Fruit fly (Drosophila melanogaster) S2 (cell line): Measurements from ENCODE around the gene Alg10.
"Not testable (repeated sequence)": the region's sequence is repeated elsewhere in the genome, so short reads cannot be mapped to it uniquely, and the experiment has no call there.

Experiments used
- CG8478 ChIP-seq: fragments of >200 bp; optimal IDR thresholded peaks from 2 replicates; lab custom pipeline; 2018
- CTCF ChIP-seq, 2 experiments: fragments of >200 bp; optimal IDR thresholded peaks; 2 replicates each; lab custom pipeline; 2018

Gene Alg10

DNA sequence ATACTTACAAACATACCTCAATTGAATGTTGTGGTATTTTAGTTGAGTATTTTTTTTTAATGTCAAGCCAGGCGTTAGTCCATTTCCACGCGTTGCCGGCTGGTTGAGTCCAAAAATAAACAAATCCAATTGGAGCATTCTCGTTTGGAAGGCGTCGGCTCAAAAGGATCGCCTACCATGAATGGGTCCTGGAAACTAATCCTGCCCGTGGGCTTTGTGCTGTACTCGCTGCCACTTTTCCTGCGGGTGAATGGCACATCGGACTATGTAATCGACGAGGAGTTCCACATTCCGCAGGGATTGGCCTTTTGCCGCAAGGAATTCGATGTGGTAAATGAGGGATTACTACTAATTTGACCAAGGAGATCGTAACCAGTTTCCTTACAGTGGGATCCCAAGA, at the start of gene Alg10:
TSS of gene Alg10 (plus strand) at position 73 of the 400 bp plus-strand sequence.
- TF ChIP-seq CTCF (optimal IDR thresholded peaks at IDR 0.05; lab: Kevin White, UChicago) (no peak), CG8478 (lab: Kevin White, UChicago) (no peak)

DNA sequence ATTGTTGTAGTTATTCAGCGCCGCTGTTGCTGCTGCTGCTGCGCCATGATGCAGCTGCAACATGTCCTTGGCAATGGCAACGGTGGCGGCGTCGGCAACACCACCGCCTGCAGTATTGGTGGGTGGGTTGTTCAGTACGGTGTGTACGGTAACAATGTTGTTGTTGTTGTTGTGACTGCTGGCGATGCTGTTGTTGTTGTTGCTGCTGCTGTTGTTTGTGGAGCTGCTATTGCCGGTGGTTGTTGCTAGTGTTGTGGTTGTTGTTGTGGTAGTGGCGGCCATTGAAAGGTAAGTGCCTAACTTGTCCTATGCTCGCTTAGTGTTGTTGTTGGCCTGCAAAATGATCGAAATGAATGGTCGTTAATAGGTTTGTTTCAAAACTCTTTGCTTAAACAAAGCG, 47.0 kb upstream of the Alg10 start:
- no peak for TF ChIP-seq CG8478 (lab: Kevin White, UChicago)
- no peak for TF ChIP-seq CTCF (optimal IDR thresholded peaks at IDR 0.05; lab: Kevin White, UChicago)

DNA sequence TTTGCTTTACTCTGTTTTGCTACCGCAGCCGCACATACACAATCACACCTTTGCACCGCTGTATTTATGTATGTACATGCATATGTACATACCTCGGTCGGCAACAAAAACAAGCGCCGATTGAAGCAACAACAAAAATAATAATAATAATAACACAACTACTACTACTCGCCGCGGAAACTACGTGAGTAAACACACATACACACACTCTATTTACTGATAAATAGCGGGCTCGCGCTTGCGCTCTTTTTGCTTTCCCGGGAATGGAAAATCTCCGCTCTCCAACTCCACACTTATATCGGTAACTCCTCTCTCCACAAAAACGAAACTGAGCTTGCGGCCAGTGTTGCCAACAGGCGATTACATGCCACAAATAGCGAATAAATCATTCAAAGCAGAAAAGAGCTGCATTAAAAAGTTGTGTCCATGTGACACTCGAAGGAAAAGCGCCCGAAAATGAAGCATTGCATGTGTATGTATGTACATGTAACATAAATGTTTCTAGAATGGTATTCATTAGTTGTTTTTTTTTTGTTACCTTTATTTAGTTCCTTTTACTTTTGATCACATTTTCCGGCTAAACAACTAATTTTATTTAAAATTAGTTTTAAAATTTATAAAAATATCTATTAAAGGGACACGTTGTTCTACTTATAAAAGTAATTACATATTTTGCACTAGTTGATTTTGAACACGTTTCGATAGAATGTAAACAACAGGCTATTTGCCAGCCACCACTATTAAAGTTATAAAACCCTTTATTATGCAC, 46.0 kb upstream of the Alg10 start:
- TF ChIP-seq CG8478 (lab: Kevin White, UChicago) (no peak), CTCF (optimal IDR thresholded peaks at IDR 0.05; lab: Kevin White, UChicago) (no peak)

DNA sequence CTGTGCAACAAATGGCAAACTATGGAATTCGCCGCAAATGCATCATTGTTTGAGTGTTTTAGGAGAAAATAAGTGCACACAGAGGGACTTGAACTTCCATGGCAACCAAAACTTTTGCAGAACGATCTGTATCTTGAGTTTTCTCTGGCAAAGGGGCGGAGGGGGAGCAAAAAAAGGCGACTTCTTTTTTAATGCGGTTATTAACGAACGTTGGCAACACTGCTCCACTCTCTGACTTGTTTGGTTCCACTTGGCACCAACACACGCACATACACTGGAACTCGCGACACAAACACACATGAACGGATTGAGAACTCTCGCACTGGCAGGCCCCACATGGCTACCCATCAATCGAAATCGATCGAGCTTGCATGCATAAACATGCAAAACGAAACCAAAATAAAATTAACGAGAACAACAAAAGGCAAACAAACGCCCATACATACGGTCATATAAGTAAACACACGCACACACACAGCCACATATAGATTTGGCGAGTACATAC, 45.3 kb upstream of the Alg10 start:
- TF ChIP-seq CG8478 (lab: Kevin White, UChicago) (no peak), CTCF (optimal IDR thresholded peaks at IDR 0.05; lab: Kevin White, UChicago) (no peak)

DNA sequence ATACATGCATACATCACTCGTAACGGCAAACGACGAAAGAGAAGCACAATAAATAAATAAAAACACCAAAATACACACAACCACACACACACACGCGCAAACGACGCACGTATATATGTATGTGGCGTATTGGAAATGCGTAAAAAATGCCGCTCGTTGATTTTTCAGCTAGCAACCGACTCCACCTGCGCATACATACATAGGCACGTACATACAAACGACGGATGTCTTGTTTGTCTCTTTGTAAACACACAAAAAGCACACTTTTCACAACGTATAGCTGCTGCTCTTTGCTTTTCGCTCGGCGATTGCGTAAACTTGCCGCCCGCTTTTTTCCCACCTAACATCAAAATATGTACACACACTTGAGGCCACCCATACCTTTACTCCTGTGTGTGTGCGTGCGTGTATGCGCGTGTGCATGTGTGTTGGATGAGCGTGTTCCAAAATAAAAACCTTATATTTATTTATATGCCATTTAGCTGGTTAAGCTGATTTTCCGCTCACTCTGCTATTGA, 44.8 kb upstream of the Alg10 start:
- TF ChIP-seq CG8478 (lab: Kevin White, UChicago) (no peak), CTCF (optimal IDR thresholded peaks at IDR 0.05; lab: Kevin White, UChicago) (no peak)

DNA sequence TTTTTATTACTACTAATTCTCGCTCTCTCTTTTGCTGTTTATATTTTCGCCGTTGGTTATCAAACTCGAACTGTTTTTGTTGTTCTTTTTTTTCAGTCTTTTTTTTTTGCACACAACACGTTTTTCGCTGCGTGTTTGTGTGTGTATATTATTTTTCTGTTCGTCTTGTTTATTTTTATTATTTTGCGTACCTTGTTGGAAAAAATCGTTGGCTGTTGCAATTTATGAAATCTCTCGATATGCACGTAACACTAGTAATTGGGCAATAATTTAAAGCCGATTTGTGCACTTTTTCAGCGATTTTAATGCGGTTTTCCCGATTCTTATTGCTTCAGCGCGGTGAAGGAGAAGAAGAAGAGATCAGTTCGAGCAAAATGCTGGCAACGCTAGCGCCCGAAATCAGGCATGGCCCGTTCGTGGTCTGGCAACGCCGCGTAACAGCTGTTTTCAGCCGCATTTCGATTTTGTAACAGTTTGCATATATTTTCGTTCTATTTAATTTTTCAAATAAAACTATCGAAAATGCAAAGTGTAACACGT, 44.3 kb upstream of the Alg10 start, which contains the start of the genes FoxK and mRpL2:
TSS of gene FoxK (minus strand) at position 365 of the 540 bp plus-strand sequence.
TSS of gene mRpL2 (plus strand) at position 429 of the 540 bp plus-strand sequence.
- no peak for TF ChIP-seq CG8478 (lab: Kevin White, UChicago)
- peak; percentile 44 to 51 for TF ChIP-seq CTCF (optimal IDR thresholded peaks at IDR 0.05; lab: Kevin White, UChicago)

DNA sequence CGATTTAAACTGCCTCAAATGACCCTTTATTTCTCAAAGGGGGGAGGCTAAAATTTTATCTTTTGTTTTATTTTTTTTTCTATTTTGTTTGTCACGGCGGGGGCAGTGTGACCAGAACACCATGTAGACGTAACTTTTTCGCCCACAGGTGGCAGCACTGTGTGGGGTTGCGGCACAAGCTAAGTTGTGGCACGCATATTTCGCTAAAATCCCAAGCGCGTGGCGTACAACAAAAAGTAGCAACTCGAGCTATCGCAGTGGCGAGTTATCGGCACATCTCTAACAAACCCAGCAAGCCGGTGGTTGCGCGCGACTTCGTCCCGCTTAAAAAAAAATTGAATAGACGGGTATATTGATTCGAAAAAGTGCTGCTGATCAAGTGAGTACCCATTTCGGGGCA, 41.7 kb upstream of the Alg10 start, which contains the start of the genes Ufd1 and NaPi-III:
TSS of gene Ufd1 (minus strand) at position 129 of the 400 bp plus-strand sequence.
TSS of gene NaPi-III (plus strand) at position 261 of the 400 bp plus-strand sequence.
- TF ChIP-seq CTCF (optimal IDR thresholded peaks at IDR 0.05; lab: Kevin White, UChicago) (peak; percentile 96), CG8478 (lab: Kevin White, UChicago) (no peak)

DNA sequence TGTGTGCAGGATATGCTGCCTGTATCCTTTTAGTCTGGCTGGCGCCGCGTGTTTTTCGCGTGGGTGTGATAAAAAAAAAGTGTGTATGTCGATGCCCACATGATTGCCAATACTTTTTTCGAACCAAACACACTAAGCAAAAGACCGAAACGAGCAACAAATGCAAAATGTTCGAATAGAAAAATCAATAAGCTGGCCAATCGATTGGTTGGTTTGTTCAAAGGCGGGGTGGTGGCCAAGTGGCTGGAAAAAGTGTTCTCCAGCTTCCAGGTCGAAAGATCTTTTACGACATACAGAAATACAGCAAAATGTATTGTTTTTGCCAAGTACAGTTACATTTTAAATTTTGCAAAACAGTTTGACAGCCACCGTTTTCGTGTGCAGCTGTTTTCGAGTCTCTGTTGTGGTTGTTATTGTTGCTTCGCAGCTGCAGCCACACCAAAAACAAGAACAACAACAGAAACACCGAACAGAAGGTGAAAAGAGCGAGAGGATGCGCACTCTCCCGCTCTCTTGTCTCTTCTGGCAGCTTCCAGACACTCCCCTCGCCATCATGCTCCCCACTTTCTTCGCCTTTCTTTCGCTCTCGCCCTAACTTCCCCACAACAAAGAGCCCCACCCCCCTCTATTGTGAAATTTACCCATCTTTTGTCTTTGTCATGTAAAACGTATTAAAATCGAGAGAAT, 41.0 kb upstream of the Alg10 start:
- TF ChIP-seq CG8478 (lab: Kevin White, UChicago) (no peak), CTCF (optimal IDR thresholded peaks at IDR 0.05; lab: Kevin White, UChicago) (no peak)

DNA sequence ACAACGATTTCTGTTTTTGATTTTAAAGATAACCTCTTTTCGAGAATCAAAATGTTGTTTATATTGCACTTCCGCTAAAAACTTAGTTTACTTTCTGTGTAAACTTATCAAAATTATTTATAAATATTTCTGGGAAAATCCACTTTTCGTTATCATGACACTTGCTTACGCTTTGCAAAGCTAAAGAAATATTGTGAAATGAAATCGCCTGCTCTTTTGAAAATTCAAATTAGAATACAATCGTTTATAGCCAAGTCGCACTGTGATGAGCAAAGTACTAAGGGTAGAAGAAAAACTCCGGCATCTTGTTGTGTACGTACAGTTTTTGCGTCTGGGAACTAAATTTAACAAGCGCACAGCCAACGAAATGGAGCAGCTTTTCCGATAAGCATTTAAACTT, 40.3 kb upstream of the Alg10 start:
- no peak for TF ChIP-seq CTCF (optimal IDR thresholded peaks at IDR 0.05; lab: Kevin White, UChicago)
- no peak for TF ChIP-seq CG8478 (lab: Kevin White, UChicago)

DNA sequence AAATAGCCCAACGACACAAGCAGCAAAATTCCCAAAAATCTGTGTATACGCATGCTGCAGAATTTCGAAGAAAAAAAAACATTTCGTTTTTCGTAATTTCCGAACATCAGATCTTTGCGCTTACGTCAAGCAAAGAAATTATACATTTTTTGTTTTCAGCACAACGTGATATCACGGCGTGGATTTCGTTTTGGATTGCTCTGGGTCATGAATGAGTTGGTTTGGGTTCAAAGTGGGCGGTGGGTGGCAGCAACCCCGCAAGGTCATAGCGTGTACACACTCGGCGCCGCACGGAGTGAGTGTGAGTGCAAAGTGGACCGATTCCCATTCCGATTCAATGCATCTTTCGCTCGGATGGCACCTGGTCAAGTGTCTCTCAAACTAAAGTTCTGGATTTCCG, 39.9 kb upstream of the Alg10 start:
- no peak for TF ChIP-seq CTCF (optimal IDR thresholded peaks at IDR 0.05; lab: Kevin White, UChicago)
- no peak for TF ChIP-seq CG8478 (lab: Kevin White, UChicago)

DNA sequence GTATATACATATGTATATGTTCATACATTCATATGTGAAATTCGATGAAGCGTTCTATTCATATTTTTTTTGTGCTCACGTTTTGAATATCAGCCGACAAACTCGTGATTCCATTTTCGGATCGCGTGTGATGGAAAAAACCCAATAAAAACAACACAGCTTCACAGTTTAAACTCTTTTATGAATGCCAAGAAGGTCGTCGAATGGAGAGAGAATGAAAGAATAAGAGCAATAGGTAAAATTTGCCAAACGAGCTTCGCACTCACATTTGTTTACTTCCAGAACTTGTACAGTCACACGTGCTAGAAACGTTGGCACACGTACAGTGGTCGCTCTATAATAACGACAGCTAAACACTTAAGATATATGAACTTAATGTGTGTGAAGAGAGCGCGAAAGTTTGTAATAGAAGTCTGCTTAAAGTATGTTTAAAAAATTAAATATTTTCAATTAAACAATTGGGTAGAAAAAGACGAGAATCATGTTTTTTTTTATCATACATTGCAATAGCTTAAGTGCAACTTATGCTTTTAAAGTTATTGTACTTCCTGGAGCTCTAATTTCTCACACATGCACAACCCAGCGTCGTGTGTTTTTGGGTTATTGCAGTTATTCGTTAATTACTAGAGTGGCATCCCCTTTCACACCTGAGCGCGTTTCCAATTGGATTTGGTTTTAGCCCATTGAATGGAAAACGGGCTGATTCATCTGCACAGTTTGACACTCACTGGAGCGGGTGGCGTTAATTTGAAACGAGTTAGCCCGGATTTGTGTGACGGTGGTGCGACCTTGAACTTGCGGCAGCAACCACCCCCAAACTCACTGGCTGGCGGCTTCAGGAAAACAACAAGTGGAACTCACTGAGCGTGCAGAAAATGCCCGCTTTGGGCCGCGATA, 38.9 kb upstream of the Alg10 start:
- TF ChIP-seq CG8478 (lab: Kevin White, UChicago): no peak
- TF ChIP-seq CTCF (optimal IDR thresholded peaks at IDR 0.05; lab: Kevin White, UChicago): no peak

DNA sequence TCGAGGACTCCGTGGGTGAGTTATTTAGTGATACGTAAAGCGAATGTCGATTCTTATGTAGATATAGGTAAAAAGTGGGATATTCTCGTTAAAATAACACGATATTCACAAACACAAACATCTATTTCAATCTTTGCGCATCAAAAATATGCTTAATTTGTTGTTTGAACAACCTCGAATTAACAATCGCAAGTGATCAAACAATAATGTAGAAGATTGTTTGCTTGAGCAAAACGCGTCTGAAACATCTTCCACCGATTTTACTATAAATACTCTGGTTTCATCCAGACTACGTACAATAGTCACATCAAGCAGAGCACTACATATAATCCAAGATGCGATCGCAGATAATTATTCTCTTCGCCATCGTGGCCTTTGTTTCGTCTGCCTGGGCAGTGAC, 34.2 kb upstream of the Alg10 start, which contains the start of gene nol:
TSS of gene nol (plus strand) at position 301 of the 400 bp plus-strand sequence.
- TF ChIP-seq CTCF (optimal IDR thresholded peaks at IDR 0.05; lab: Kevin White, UChicago) (no peak), CG8478 (lab: Kevin White, UChicago) (no peak)

DNA sequence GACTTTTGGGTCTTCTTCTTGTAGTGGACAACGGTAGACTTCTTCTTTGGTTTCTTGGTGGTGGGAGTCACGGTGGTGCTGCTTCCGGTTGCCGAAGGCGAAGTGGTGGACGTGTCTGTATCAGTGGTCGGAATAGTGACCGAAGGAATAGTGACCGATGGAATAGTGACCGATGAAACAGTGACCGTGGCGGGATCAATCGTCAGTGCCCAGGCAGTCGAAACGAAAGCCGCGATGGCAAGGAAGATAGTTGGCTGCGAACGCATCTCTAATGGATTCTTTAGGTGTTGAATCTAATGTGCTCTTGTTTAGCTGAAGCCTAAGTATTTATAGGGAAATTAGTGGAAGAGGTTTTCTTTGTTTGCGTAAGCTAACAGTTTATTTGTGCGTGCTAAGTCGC, 32.7 kb upstream of the Alg10 start, which contains the start of gene CG32074:
TSS of gene CG32074 (minus strand) at position 268 of the 400 bp plus-strand sequence.
- not testable (repeated sequence) for TF ChIP-seq CG8478 (lab: Kevin White, UChicago); CTCF (optimal IDR thresholded peaks at IDR 0.05; lab: Kevin White, UChicago)
